Worm (Caenorhabditis elegans) whole organism, L4 larva: Measurements from ENCODE around the gene rpl-25.1.

Experiments
- D1046.2 ChIP-seq: fragments of 200-800 bp; sonication (Bioruptor generic); IDR thresholded peaks from 2 replicates; pipeline ENCODE4 v1.3.6; 2022; ENCODE audit warnings: missing genetic modification characterization, missing compliant biosample characterization
- F10B5.3 ChIP-seq: sonication (generic microtip); optimal IDR thresholded peaks from 2 replicates; lab custom pipeline; 2016; ENCODE audit warnings: mild to moderate bottlenecking, missing genetic modification characterization, missing compliant biosample characterization
- F44E2.7 ChIP-seq: fragments of 200-800 bp; sonication (Bioruptor generic); IDR thresholded peaks from 2 replicates; pipeline ENCODE4 v2.1.2; 2022; ENCODE audit warnings: missing genetic modification characterization, missing compliant biosample characterization
- R02D3.7 ChIP-seq: fragments of 150-350 bp; sonication (generic microtip); optimal IDR thresholded peaks from 3 replicates; lab custom pipeline; 2014; ENCODE audit warnings: missing biosample characterization, missing genetic modification characterization
- T20F7.1 ChIP-seq: fragments of 200-800 bp; sonication (Bioruptor generic); optimal IDR thresholded peaks from 2 replicates; lab custom pipeline; 2018; ENCODE audit warnings: mild to moderate bottlenecking, missing genetic modification characterization, missing compliant biosample characterization
- Y5F2A.4 ChIP-seq: fragments of 200-800 bp; sonication (Bioruptor generic); optimal IDR thresholded peaks from 2 replicates; lab custom pipeline; 2018; ENCODE audit warnings: mild to moderate bottlenecking, missing genetic modification characterization, missing compliant biosample characterization
- Y75B8A.6 ChIP-seq: fragments of 200-800 bp; sonication (Bioruptor generic); IDR thresholded peaks from 2 replicates; pipeline ENCODE4 v1.3.6; 2022; ENCODE audit warnings: missing genetic modification reagents, missing genetic modification characterization, missing compliant biosample characterization
- ZK546.5 ChIP-seq, 2 experiments: sonication (generic microtip); optimal IDR thresholded peaks; 2 replicates each; lab custom pipeline; 2017; ENCODE audit warnings: missing biosample characterization in 2 of 2, missing genetic modification characterization in 2 of 2
- aha-1 ChIP-seq: fragments of 150-350 bp; peaks from one replicate; lab custom pipeline; 2014; ENCODE audit warnings: missing biosample characterization, missing genetic modification characterization
- ama-1 ChIP-seq: fragments of 150-350 bp; optimal IDR thresholded peaks from 2 replicates; lab custom pipeline; 2014; ENCODE audit warnings: inconsistent platforms, mixed read lengths
- attf-4 ChIP-seq: sonication (generic microtip); optimal IDR thresholded peaks from 3 replicates; lab custom pipeline; 2017; ENCODE audit warnings: missing biosample characterization, missing genetic modification characterization
- ceh-20 ChIP-seq: fragments of 200-800 bp; sonication (Bioruptor generic); IDR thresholded peaks from 2 replicates; pipeline ENCODE4 v1.3.6; 2022; ENCODE audit warnings: missing genetic modification reagents, missing genetic modification characterization, missing compliant biosample characterization
- ceh-28 ChIP-seq: fragments of 150-350 bp; optimal IDR thresholded peaks from 2 replicates; lab custom pipeline; 2014; ENCODE audit warnings: missing biosample characterization, missing genetic modification reagents, missing genetic modification characterization
- ctbp-1 ChIP-seq: fragments of 200-800 bp; sonication (Bioruptor generic); IDR thresholded peaks from 2 replicates; pipeline ENCODE4 v1.3.6; 2022; ENCODE audit warnings: missing genetic modification reagents, missing genetic modification characterization, missing compliant biosample characterization
- daf-12 ChIP-seq: fragments of 150-350 bp; optimal IDR thresholded peaks from 2 replicates; lab custom pipeline; 2014; ENCODE audit warnings: missing biosample characterization, missing genetic modification reagents, missing genetic modification characterization
- daf-16 ChIP-seq, 3 experiments: sonication (generic microtip); optimal IDR thresholded peaks; 2 replicates each; lab custom pipeline; 2016 to 2017; ENCODE audit warnings: missing genetic modification characterization in 3 of 3, missing genetic modification reagents in 3 of 3, mild to moderate bottlenecking in 2 of 3, missing compliant biosample characterization in 2 of 3, missing biosample characterization in 1 of 3, moderate library complexity in 1 of 3
- dmd-6 ChIP-seq: fragments of 200-800 bp; sonication (Bioruptor generic); IDR thresholded peaks from 2 replicates; pipeline ENCODE4 v1.3.6; 2022; ENCODE audit warnings: missing genetic modification reagents, missing genetic modification characterization, missing compliant biosample characterization
- dmd-8 ChIP-seq: fragments of 200-800 bp; sonication (Bioruptor generic); IDR thresholded peaks from 2 replicates; pipeline ENCODE4 v1.3.6; 2022; ENCODE audit warnings: missing genetic modification characterization, missing compliant biosample characterization
- duxl-1 ChIP-seq: sonication (generic microtip); optimal IDR thresholded peaks from 2 replicates; lab custom pipeline; 2016; ENCODE audit warnings: mild to moderate bottlenecking, missing genetic modification characterization, moderate library complexity, missing compliant biosample characterization; ENCODE audit not compliant: poor library complexity
- dve-1 ChIP-seq: sonication (generic microtip); optimal IDR thresholded peaks from 2 replicates; lab custom pipeline; 2017; ENCODE audit warnings: antibody characterized with exemption, mild to moderate bottlenecking, missing genetic modification characterization, missing compliant biosample characterization; ENCODE audit not compliant: insufficient read depth
- fos-1 ChIP-seq: fragments of 150-350 bp; optimal IDR thresholded peaks from 2 replicates; lab custom pipeline; 2014; ENCODE audit warnings: missing biosample characterization, missing genetic modification characterization
- gei-8 ChIP-seq: fragments of 200-800 bp; sonication (Bioruptor generic); optimal IDR thresholded peaks from 2 replicates; lab custom pipeline; 2018; ENCODE audit warnings: mild to moderate bottlenecking, missing genetic modification characterization, missing compliant biosample characterization
- hif-1 ChIP-seq, 2 experiments: sonication (generic microtip); optimal IDR thresholded peaks; 2 replicates each; lab custom pipeline; 2016 to 2017; ENCODE audit warnings: missing compliant biosample characterization in 2 of 2, missing genetic modification characterization in 2 of 2, missing genetic modification reagents in 2 of 2, missing genotype in 2 of 2, mild to moderate bottlenecking in 1 of 2
- hlh-11 ChIP-seq: fragments of 200-800 bp; sonication (Bioruptor generic); optimal IDR thresholded peaks from 2 replicates; lab custom pipeline; 2018; ENCODE audit warnings: mild to moderate bottlenecking, missing genetic modification characterization, missing compliant biosample characterization
- lim-7 ChIP-seq: fragments of 200-800 bp; sonication (Bioruptor generic); IDR thresholded peaks from 2 replicates; pipeline ENCODE4 v1.3.6; 2022; ENCODE audit warnings: missing genetic modification characterization, missing compliant biosample characterization
- mdl-1 ChIP-seq, 2 experiments: fragments of 150-350 bp in 1 of 2; sonication (generic microtip) in 1 of 2; optimal IDR thresholded peaks; 2 replicates each; lab custom pipeline; 2014 to 2017; ENCODE audit warnings: missing biosample characterization in 2 of 2, missing genetic modification characterization in 2 of 2
- mes-2 ChIP-seq: sonication (generic microtip); optimal IDR thresholded peaks from 2 replicates; lab custom pipeline; 2016; ENCODE audit warnings: missing genotype, mild to moderate bottlenecking, missing genetic modification characterization, missing compliant biosample characterization; ENCODE audit not compliant: poor library complexity, severe bottlenecking
- mxl-2 ChIP-seq: fragments of 200-800 bp; sonication (Bioruptor generic); conservative IDR thresholded peaks from 2 replicates; pipeline ENCODE4 v1.3.6; 2022; ENCODE audit warnings: missing genetic modification reagents, missing genetic modification characterization, missing compliant biosample characterization
- nhr-11 ChIP-seq: fragments of 150-350 bp; optimal IDR thresholded peaks from 2 replicates; lab custom pipeline; 2014; ENCODE audit warnings: missing biosample characterization, missing genetic modification characterization
- nhr-25 ChIP-seq: sonication (generic microtip); optimal IDR thresholded peaks from 2 replicates; lab custom pipeline; 2017; ENCODE audit warnings: missing genetic modification characterization, mild to moderate bottlenecking, missing compliant biosample characterization, antibody characterized with exemption, moderate library complexity, borderline replicate concordance; ENCODE audit not compliant: insufficient read depth
- nhr-41 ChIP-seq: fragments of 200-800 bp; sonication (Bioruptor generic); IDR thresholded peaks from 2 replicates; pipeline ENCODE4 v1.3.6; 2022; ENCODE audit warnings: missing genetic modification reagents, missing genetic modification characterization, missing compliant biosample characterization
- nhr-6 ChIP-seq: fragments of 150-350 bp; optimal IDR thresholded peaks from 2 replicates; lab custom pipeline; 2014; ENCODE audit warnings: missing biosample characterization, missing genetic modification characterization
- php-3 ChIP-seq: fragments of 200-800 bp; sonication (Bioruptor generic); IDR thresholded peaks from 2 replicates; pipeline ENCODE4 v1.3.6; 2022; ENCODE audit warnings: missing genetic modification reagents, missing genetic modification characterization, missing compliant biosample characterization
- saeg-2 ChIP-seq: fragments of 200-800 bp; sonication (Bioruptor generic); IDR thresholded peaks from 2 replicates; pipeline ENCODE4 v1.3.6; 2022; ENCODE audit warnings: missing genetic modification reagents, missing genetic modification characterization, missing compliant biosample characterization
- sdz-12 ChIP-seq: fragments of 200-800 bp; sonication (Bioruptor generic); optimal IDR thresholded peaks from 2 replicates; lab custom pipeline; 2018; ENCODE audit warnings: mild to moderate bottlenecking, missing genetic modification characterization, missing compliant biosample characterization
- set-16 ChIP-seq: fragments of 200-800 bp; sonication (Bioruptor generic); IDR thresholded peaks from 2 replicates; pipeline ENCODE4 v1.3.6; 2022; ENCODE audit warnings: missing genetic modification reagents, missing genetic modification characterization, missing compliant biosample characterization
- snpc-4 ChIP-seq: fragments of 150-350 bp; optimal IDR thresholded peaks from 2 replicates; lab custom pipeline; 2014; ENCODE audit warnings: missing biosample characterization, missing genetic modification characterization
- tag-97 ChIP-seq: fragments of 200-800 bp; sonication (Bioruptor generic); IDR thresholded peaks from 2 replicates; pipeline ENCODE4 v1.3.6; 2022; ENCODE audit warnings: missing genetic modification characterization, missing compliant biosample characterization
- tra-1 ChIP-seq: fragments of 200-800 bp; sonication (Bioruptor generic); IDR thresholded peaks from 2 replicates; pipeline ENCODE4 v1.3.6; 2022; ENCODE audit warnings: missing genetic modification reagents, missing genetic modification characterization, missing compliant biosample characterization
- unc-130 ChIP-seq: sonication (generic microtip); optimal IDR thresholded peaks from 2 replicates; lab custom pipeline; 2016; ENCODE audit warnings: missing genetic modification reagents, missing genetic modification characterization, missing compliant biosample characterization
- unc-62 ChIP-seq, 3 experiments: fragments of 150-350 bp in 1 of 3; sonication (generic microtip); optimal IDR thresholded peaks in 2 of 3; peaks in 1 of 3; 1 replicate in 1 of 3; 2 replicates in 2 of 3; lab custom pipeline; 2014 to 2017; ENCODE audit warnings: missing biosample characterization in 3 of 3, missing genetic modification characterization in 3 of 3, missing genetic modification reagents in 3 of 3, missing genotype in 1 of 3
- zfp-2 ChIP-seq: sonication (generic microtip); optimal IDR thresholded peaks from 2 replicates; lab custom pipeline; 2016; ENCODE audit warnings: mild to moderate bottlenecking, missing genetic modification characterization, missing compliant biosample characterization
- ztf-7 ChIP-seq: fragments of 150-350 bp; optimal IDR thresholded peaks from 2 replicates; lab custom pipeline; 2014; ENCODE audit warnings: missing biosample characterization, missing genetic modification characterization

rpl-25.1 gene

ce11 chrX:4715107-4715506 lies at the start of gene rpl-25.1:
Gene rpl-25.1 (plus strand): TSS chrX:4715178.
- TF ChIP-seq Y75B8A.6 (GFP tag; lab: Robert Waterston, UW) (no peak), mxl-2 (GFP tag; lab: Robert Waterston, UW) (no peak), mdl-1 (tag; optimal IDR thresholded peaks at IDR 0.05; lab: Kevin White, UChicago) (no peak), zfp-2 (tag; lab: Kevin White, UChicago) (no peak), ztf-7 (no peak), ZK546.5 (tag; optimal IDR thresholded peaks at IDR 0.05; lab: Kevin White, UChicago) (no peak), unc-130 (GFP tag; lab: Kevin White, UChicago) (no peak), nhr-25 (tag; lab: Kevin White, UChicago) (no peak), snpc-4 (no peak), nhr-41 (GFP tag; lab: Robert Waterston, UW) (no peak), nhr-6 (no peak), lim-7 (GFP tag; lab: Robert Waterston, UW) (no peak), tra-1 (GFP tag; lab: Robert Waterston, UW) (0 out of 2 replicates have a peak, but pooled peaks have one; percentile 24), hlh-11 (tag; lab: Kevin White, UChicago) (peak; percentile 13), attf-4 (tag; lab: Kevin White, UChicago) (no peak), daf-12 (tag; lab: Kevin White, UChicago) (no peak), aha-1 (tag; lab: Kevin White, UChicago) (no peak), hif-1 (tag; optimal IDR thresholded peaks at IDR 0.05; lab: Kevin White, UChicago) (no peak), set-16 (GFP tag; lab: Robert Waterston, UW) (peak; percentile 64), Y5F2A.4 (no peak), F10B5.3 (tag; lab: Kevin White, UChicago) (no peak), ama-1 (lab: Kevin White, UChicago) (peak; percentile 19), dmd-8 (no peak), duxl-1 (tag; lab: Kevin White, UChicago) (no peak), nhr-11 (no peak), ceh-20 (GFP tag; lab: Robert Waterston, UW) (no peak), saeg-2 (GFP tag; lab: Robert Waterston, UW) (no peak), F44E2.7 (no peak), D1046.2 (GFP tag; lab: Robert Waterston, UW) (no peak), ceh-28 (tag; lab: Kevin White, UChicago) (no peak), tag-97 (GFP tag; lab: Robert Waterston, UW) (no peak), fos-1 (no peak), R02D3.7 (tag; lab: Kevin White, UChicago) (no peak), sdz-12 (GFP tag; lab: Kevin White, UChicago) (no peak), php-3 (GFP tag; lab: Robert Waterston, UW) (0 out of 2 replicates have a peak, but pooled peaks have one; percentile 26), ctbp-1 (GFP tag; lab: Robert Waterston, UW) (no peak)

- TF ChIP-seq T20F7.1 (GFP tag; lab: Kevin White, UChicago) (no peak), mes-2 (peak; percentile 21)
Measured at ce11 chrX:4667788-4668187, 47.2 kb upstream of the rpl-25.1 start, which contains the start of gene mfsd-12. Gene mfsd-12 (plus strand): TSS chrX:4668088.

ce11 chrX:4671837-4672236 lies 43.1 kb upstream of the rpl-25.1 start:
- TF ChIP-seq unc-62 (GFP tag; optimal IDR thresholded peaks at IDR 0.05 in 1 of 2; lab: Kevin White, UChicago) (no peak), unc-62 (tag; optimal IDR thresholded peaks at IDR 0.05; lab: Kevin White, UChicago) (no peak), tra-1 (GFP tag; lab: Robert Waterston, UW) (0 out of 2 replicates have a peak, but pooled peaks have one; percentile 36), hlh-11 (tag; lab: Kevin White, UChicago) (peak; percentile 32), dmd-6 (GFP tag; lab: Robert Waterston, UW) (peak; percentile 86), dve-1 (tag; lab: Kevin White, UChicago) (peak; percentile 53), gei-8 (GFP tag; lab: Kevin White, UChicago) (no peak), daf-16 (GFP tag; optimal IDR thresholded peaks at IDR 0.05; lab: Kevin White, UChicago) (no peak), daf-16 (tag; optimal IDR thresholded peaks at IDR 0.05; lab: Kevin White, UChicago) (peak; percentile 47)
